Worm (Caenorhabditis elegans): ENCODE data around the gene pan-1.

DNA sequence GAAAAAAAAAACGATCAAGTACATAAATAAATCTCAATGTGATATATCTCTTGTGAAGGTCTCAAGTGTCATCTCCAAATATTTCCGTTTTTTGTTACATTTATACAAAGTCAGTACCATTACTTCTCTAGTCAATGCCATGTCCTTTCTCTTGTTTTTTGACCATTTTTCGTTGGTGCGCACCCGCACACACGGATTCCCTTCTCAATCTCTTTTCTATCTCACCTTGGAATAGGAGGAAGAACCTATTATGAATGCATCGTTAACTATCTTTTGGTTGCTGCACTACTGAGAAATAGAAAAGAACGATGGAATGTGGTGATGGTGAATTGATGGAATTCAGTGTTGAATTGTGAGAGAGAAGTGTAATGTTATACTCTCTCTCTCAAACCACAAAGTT, 44.8 kb upstream of the pan-1 start:
- TF ChIP-seq fkh-6 (tag; optimal IDR thresholded peaks at IDR 0.05) = no peak
- TF ChIP-seq ceh-22 (tag; optimal IDR thresholded peaks at IDR 0.05) = no peak
- TF ChIP-seq pha-4 (tag; optimal IDR thresholded peaks at IDR 0.05) = no peak
- TF ChIP-seq fkh-10 (GFP tag; optimal IDR thresholded peaks at IDR 0.05) = no peak
- TF ChIP-seq ets-4 (tag; optimal IDR thresholded peaks at IDR 0.05) = no peak
- no peak for TF ChIP-seq hlh-13 (GFP tag; optimal IDR thresholded peaks at IDR 0.05)
- no peak for TF ChIP-seq tbx-2 (tag; optimal IDR thresholded peaks at IDR 0.05)
- no peak for TF ChIP-seq F13H6.1 (tag; optimal IDR thresholded peaks at IDR 0.05)
- TF ChIP-seq ceh-19 (GFP tag; optimal IDR thresholded peaks at IDR 0.05) = no peak
- no peak for TF ChIP-seq Y22D7AL.16 (tag; optimal IDR thresholded peaks at IDR 0.05)
- no peak for TF ChIP-seq ama-1 (optimal IDR thresholded peaks at IDR 0.05)
- TF ChIP-seq ttx-3 (tag; optimal IDR thresholded peaks at IDR 0.05) = no peak
- TF ChIP-seq pros-1 (tag; optimal IDR thresholded peaks at IDR 0.05) = no peak
- TF ChIP-seq nfya-1 (tag; optimal IDR thresholded peaks at IDR 0.05) = no peak

All from whole organism, late embryonic.